Fruit fly (Drosophila melanogaster) whole organism, embryonic: Measurements from ENCODE around the gene Polr1H.

Experiments
- Ada2b ChIP-seq: fragments of 200-800 bp; sonication (Bioruptor generic); IDR thresholded peaks from 2 replicates; pipeline ENCODE4 v1.3.6; 2022; ENCODE audit warnings: missing biosample characterization, missing genetic modification characterization
- C15 ChIP-seq: fragments of 200-800 bp; sonication (Bioruptor generic); IDR thresholded peaks from 3 replicates; pipeline ENCODE4 v1.3.6; 2022; ENCODE audit warnings: missing biosample characterization, missing genetic modification characterization
- CG10267 ChIP-seq: fragments of 200-800 bp; sonication (Bioruptor generic); optimal IDR thresholded peaks from 2 replicates; lab custom pipeline; 2018; ENCODE audit warnings: missing biosample characterization, mild to moderate bottlenecking, missing genetic modification characterization, moderate library complexity
- CG10321 ChIP-seq: fragments of 200-800 bp; sonication (Bioruptor generic); IDR thresholded peaks from 2 replicates; pipeline ENCODE4 v1.3.6; 2022; ENCODE audit warnings: missing biosample characterization, missing genetic modification characterization
- CG15479 ChIP-seq: fragments of 200-800 bp; sonication (Bioruptor generic); optimal IDR thresholded peaks from 3 replicates; lab custom pipeline; 2019; ENCODE audit warnings: missing biosample characterization, mild to moderate bottlenecking, missing genetic modification characterization, moderate library complexity
- CG1603 ChIP-seq: fragments of 200-800 bp; sonication (Bioruptor generic); optimal IDR thresholded peaks from 2 replicates; lab custom pipeline; 2019; ENCODE audit warnings: missing biosample characterization, mild to moderate bottlenecking, missing genetic modification characterization, moderate library complexity
- CG16815 ChIP-seq: fragments of 200-800 bp; sonication (Bioruptor generic); optimal IDR thresholded peaks from 3 replicates; lab custom pipeline; 2017; ENCODE audit warnings: missing biosample characterization, mild to moderate bottlenecking, missing genetic modification characterization
- CG17328 ChIP-seq: fragments of 200-800 bp; sonication (Bioruptor generic); IDR thresholded peaks from 2 replicates; pipeline ENCODE4 v1.3.6; 2022; ENCODE audit warnings: missing biosample characterization, missing genetic modification characterization
- CG1792 ChIP-seq: fragments of 200-800 bp; sonication (Bioruptor generic); optimal IDR thresholded peaks from 2 replicates; lab custom pipeline; 2016; ENCODE audit warnings: missing biosample characterization, missing genetic modification characterization
- CG1832 ChIP-seq: fragments of 200-800 bp; sonication (Bioruptor generic); optimal IDR thresholded peaks from 2 replicates; lab custom pipeline; 2017; ENCODE audit warnings: missing biosample characterization, mild to moderate bottlenecking, missing genetic modification characterization, inconsistent platforms
- CG2199 ChIP-seq: fragments of 200-800 bp; sonication (Bioruptor generic); IDR thresholded peaks from 3 replicates; pipeline ENCODE4 v1.3.6; 2022; ENCODE audit warnings: missing biosample characterization, missing genetic modification characterization
- CG30020 ChIP-seq: fragments of 200-800 bp; optimal IDR thresholded peaks from 2 replicates; lab custom pipeline; 2019; ENCODE audit warnings: missing biosample characterization, mild to moderate bottlenecking, missing genetic modification characterization, moderate library complexity
- CG31388 ChIP-seq: fragments of 200-800 bp; sonication (Bioruptor generic); optimal IDR thresholded peaks from 2 replicates; lab custom pipeline; 2016; ENCODE audit warnings: missing biosample characterization, missing genetic modification characterization
- CG34376 ChIP-seq: fragments of 200-800 bp; sonication (Bioruptor generic); optimal IDR thresholded peaks from 2 replicates; lab custom pipeline; 2018; ENCODE audit warnings: missing biosample characterization, mild to moderate bottlenecking, missing genetic modification characterization
- CG4360 ChIP-seq: fragments of 200-800 bp; sonication (Bioruptor generic); IDR thresholded peaks from 2 replicates; pipeline ENCODE4 v1.3.6; 2022; ENCODE audit warnings: missing biosample characterization, missing genetic modification characterization
- CG43689 ChIP-seq: fragments of 200-800 bp; sonication (Bioruptor generic); IDR thresholded peaks from 2 replicates; pipeline ENCODE4 v1.3.6; 2022; ENCODE audit warnings: missing biosample characterization, missing genetic modification characterization
- CG5180 ChIP-seq: fragments of 200-800 bp; sonication (Bioruptor generic); optimal IDR thresholded peaks from 3 replicates; lab custom pipeline; 2017; ENCODE audit warnings: missing biosample characterization, missing genetic modification characterization, mild to moderate bottlenecking, moderate library complexity, missing genetic modification reagents
- CG9609 ChIP-seq: fragments of 200-800 bp; sonication (Bioruptor generic); optimal IDR thresholded peaks from 3 replicates; lab custom pipeline; 2016; ENCODE audit warnings: missing biosample characterization, missing genetic modification characterization
- CkIIα-i1 ChIP-seq: fragments of 200-800 bp; sonication (Bioruptor generic); IDR thresholded peaks from 2 replicates; pipeline ENCODE4 v1.3.6; 2022; ENCODE audit warnings: missing biosample characterization, missing genetic modification characterization
- D ChIP-seq, 2 experiments: fragments of 200-800 bp in 1 of 2; fragments of >200 bp in 1 of 2; sonication (Bioruptor generic) in 1 of 2; optimal IDR thresholded peaks; 2 replicates in 1 of 2; 3 replicates in 1 of 2; lab custom pipeline; 2017; ENCODE audit warnings: mild to moderate bottlenecking in 1 of 2, missing biosample characterization in 1 of 2, missing genetic modification characterization in 1 of 2, missing genetic modification reagents in 1 of 2
- Dek ChIP-seq: fragments of 200-800 bp; sonication (Bioruptor generic); optimal IDR thresholded peaks from 3 replicates; lab custom pipeline; 2019; ENCODE audit warnings: missing biosample characterization, mild to moderate bottlenecking, missing genetic modification characterization, moderate library complexity
- Doc2 ChIP-seq: fragments of 200-800 bp; sonication (Bioruptor generic); IDR thresholded peaks from 2 replicates; pipeline ENCODE4 v1.3.6; 2022; ENCODE audit warnings: missing biosample characterization, missing genetic modification characterization
- Ets65A ChIP-seq: fragments of 200-800 bp; sonication (Bioruptor generic); peaks from one replicate; lab custom pipeline; 2016; ENCODE audit warnings: missing biosample characterization, missing genetic modification characterization
- Ets97D ChIP-seq: fragments of 200-800 bp; sonication (Bioruptor generic); optimal IDR thresholded peaks from 3 replicates; lab custom pipeline; 2016; ENCODE audit warnings: missing biosample characterization, missing genetic modification characterization
- Gsc ChIP-seq: fragments of 200-800 bp; sonication (Bioruptor generic); IDR thresholded peaks from 2 replicates; pipeline ENCODE4 v1.3.6; 2022; ENCODE audit warnings: missing biosample characterization, missing genetic modification characterization
- HmgD ChIP-seq: fragments of 200-800 bp; sonication (Bioruptor generic); optimal IDR thresholded peaks from 3 replicates; lab custom pipeline; 2016; ENCODE audit warnings: missing biosample characterization, missing genetic modification characterization
- Hr3 ChIP-seq: fragments of 200-800 bp; sonication (Bioruptor generic); optimal IDR thresholded peaks from 3 replicates; lab custom pipeline; 2016; ENCODE audit warnings: missing biosample characterization, missing genetic modification characterization
- Ptx1 ChIP-seq: fragments of 200-800 bp; sonication (Bioruptor generic); IDR thresholded peaks from 2 replicates; pipeline ENCODE4 v1.3.6; 2022; ENCODE audit warnings: missing biosample characterization, missing genetic modification characterization
- crol ChIP-seq: fragments of 200-800 bp; sonication (Bioruptor generic); IDR thresholded peaks from 2 replicates; pipeline ENCODE4 v1.3.6; 2022; ENCODE audit warnings: missing biosample characterization, missing genetic modification characterization
- fd96Cb ChIP-seq: fragments of 200-800 bp; sonication (Bioruptor generic); optimal IDR thresholded peaks from 2 replicates; lab custom pipeline; 2018; ENCODE audit warnings: missing biosample characterization, mild to moderate bottlenecking, missing genetic modification characterization, moderate library complexity
- grn ChIP-seq: fragments of 200-800 bp; sonication (Bioruptor generic); optimal IDR thresholded peaks from 3 replicates; lab custom pipeline; 2017; ENCODE audit warnings: missing biosample characterization, missing genetic modification characterization
- gro ChIP-seq: fragments of 200-800 bp; sonication (Bioruptor generic); optimal IDR thresholded peaks from 2 replicates; lab custom pipeline; 2016; ENCODE audit warnings: missing biosample characterization, missing genetic modification characterization
- gsb ChIP-seq: fragments of 200-800 bp; sonication (Bioruptor generic); IDR thresholded peaks from 2 replicates; pipeline ENCODE4 v1.3.6; 2022; ENCODE audit warnings: missing biosample characterization, missing genetic modification characterization
- jigr1 ChIP-seq: fragments of 200-800 bp; sonication (Bioruptor generic); IDR thresholded peaks from 3 replicates; pipeline ENCODE4 v1.3.6; 2022; ENCODE audit warnings: missing biosample characterization, missing genetic modification characterization
- nom ChIP-seq: fragments of 200-800 bp; sonication (Bioruptor generic); optimal IDR thresholded peaks from 2 replicates; lab custom pipeline; 2017; ENCODE audit warnings: missing biosample characterization, missing genetic modification characterization, mild to moderate bottlenecking, moderate library complexity, missing genetic modification reagents
- pros ChIP-seq: fragments of 200-800 bp; sonication (Bioruptor generic); optimal IDR thresholded peaks from 3 replicates; lab custom pipeline; 2019; ENCODE audit warnings: missing biosample characterization, mild to moderate bottlenecking, missing genetic modification characterization, moderate library complexity
- slp2 ChIP-seq: fragments of 200-800 bp; sonication (Bioruptor generic); optimal IDR thresholded peaks from 2 replicates; lab custom pipeline; 2016; ENCODE audit warnings: missing biosample characterization, missing genetic modification characterization
- stwl ChIP-seq: fragments of 200-800 bp; sonication (Bioruptor generic); optimal IDR thresholded peaks from 3 replicates; lab custom pipeline; 2018; ENCODE audit warnings: missing biosample characterization, mild to moderate bottlenecking, missing genetic modification characterization, moderate library complexity
- tup ChIP-seq: fragments of 200-800 bp; sonication (Bioruptor generic); optimal IDR thresholded peaks from 2 replicates; lab custom pipeline; 2016; ENCODE audit warnings: missing biosample characterization, mild to moderate bottlenecking, missing genetic modification characterization, moderate library complexity
- z ChIP-seq: fragments of 200-800 bp; sonication (Bioruptor generic); IDR thresholded peaks from 3 replicates; pipeline ENCODE4 v1.3.6; 2022; ENCODE audit warnings: missing biosample characterization, missing genetic modification characterization

The Polr1H gene

dm6 chr3R:21825140-21825539 is 47.5 kb upstream of the Polr1H start (continued):
- peak; percentile 50 for TF ChIP-seq CG10267 (tag; lab: Kevin White, UChicago)
- TF ChIP-seq CkIIα-i1 (GFP tag; lab: Robert Waterston, UW) = no peak
- peak; percentile 2 for TF ChIP-seq CG1603 (tag; lab: Kevin White, UChicago)
- TF ChIP-seq CG9609 (GFP tag; lab: Kevin White, UChicago) = no peak

dm6 chr3R:21824407-21825006 is 46.9 kb upstream of the Polr1H start:
- TF ChIP-seq CG17328 (GFP tag; lab: Robert Waterston, UW) (no peak), Ets65A (GFP tag; lab: Kevin White, UChicago) (peak; percentile 62), HmgD (no peak), Gsc (GFP tag; lab: Robert Waterston, UW) (no peak), pros (GFP tag; lab: Kevin White, UChicago) (no peak), CG2199 (GFP tag; lab: Robert Waterston, UW) (0 out of 3 replicates have a peak, but pooled peaks have one; percentile 43), Ptx1 (no peak), Ada2b (GFP tag; lab: Robert Waterston, UW) (0 out of 2 replicates have a peak, but pooled peaks have one; percentile 3), z (GFP tag; lab: Robert Waterston, UW) (peak; percentile 63; the same call in 2 of the 3 replicates), CG30020 (no peak), fd96Cb (tag; lab: Kevin White, UChicago) (no peak), Hr3 (no peak), CG16815 (GFP tag; lab: Kevin White, UChicago) (no peak), CG31388 (GFP tag; lab: Kevin White, UChicago) (no peak), tup (GFP tag; lab: Kevin White, UChicago) (no peak), gro (GFP tag; lab: Kevin White, UChicago) (no peak), CG4360 (GFP tag; lab: Robert Waterston, UW) (no peak), CG15479 (GFP tag; lab: Kevin White, UChicago) (peak; percentile 10), stwl (tag; lab: Kevin White, UChicago) (no peak), grn (GFP tag; lab: Kevin White, UChicago) (no peak), D (optimal IDR thresholded peaks at IDR 0.05; lab: Kevin White, UChicago) (peak; percentile 87), D (GFP tag; optimal IDR thresholded peaks at IDR 0.05; lab: Kevin White, UChicago) (no peak), Dek (tag; lab: Kevin White, UChicago) (no peak), CG10321 (GFP tag; lab: Robert Waterston, UW) (peak; percentile 50; the same call in 1 of the 2 replicates), CG5180 (GFP tag; lab: Kevin White, UChicago) (no peak), Doc2 (GFP tag; lab: Robert Waterston, UW) (no peak), nom (peak; percentile 88), C15 (no peak), CG43689 (GFP tag; lab: Robert Waterston, UW) (no peak), CG1792 (GFP tag; lab: Kevin White, UChicago) (no peak), CG1832 (GFP tag; lab: Kevin White, UChicago) (peak; percentile 76), gsb (GFP tag; lab: Robert Waterston, UW) (no peak), crol (peak; percentile 89), jigr1 (no peak), slp2 (GFP tag; lab: Kevin White, UChicago) (no peak), Ets97D (GFP tag; lab: Kevin White, UChicago) (no peak), CG34376 (GFP tag; lab: Kevin White, UChicago) (no peak)
